Worm (Caenorhabditis elegans) whole organism, young adult: Measurements from ENCODE around the gene F07A11.1.

Source experiments
- B0019.2 ChIP-seq: fragments of 200-800 bp; sonication (Bioruptor generic); conservative IDR thresholded peaks from 2 replicates; pipeline ENCODE4 v1.3.6; 2022; ENCODE audit warnings: missing genetic modification reagents, missing genetic modification characterization, missing compliant biosample characterization
- C17E4.6 ChIP-seq: fragments of 200-800 bp; sonication (Bioruptor generic); IDR thresholded peaks from 2 replicates; pipeline ENCODE4 v1.3.6; 2022; ENCODE audit warnings: missing genetic modification reagents, missing genetic modification characterization, missing compliant biosample characterization
- D2030.7 ChIP-seq: fragments of 200-800 bp; sonication (Bioruptor generic); IDR thresholded peaks from 2 replicates; pipeline ENCODE4 v1.3.6; 2022; ENCODE audit warnings: missing genetic modification reagents, missing genetic modification characterization, missing compliant biosample characterization
- F55B11.4 ChIP-seq: sonication (generic microtip); optimal IDR thresholded peaks from 2 replicates; lab custom pipeline; 2016; ENCODE audit warnings: missing compliant biosample characterization, missing genetic modification characterization, borderline replicate concordance; ENCODE audit not compliant: insufficient read depth
- Y53F4B.3 ChIP-seq: fragments of 200-800 bp; sonication (Bioruptor generic); IDR thresholded peaks from 2 replicates; pipeline ENCODE4 v1.3.6; 2022; ENCODE audit warnings: missing genetic modification reagents, missing genetic modification characterization, missing compliant biosample characterization
- Y67H2A.10 ChIP-seq: fragments of 200-800 bp; sonication (Bioruptor generic); conservative IDR thresholded peaks from 2 replicates; pipeline ENCODE4 v1.3.6; 2022; ENCODE audit warnings: missing genetic modification reagents, missing genetic modification characterization, missing compliant biosample characterization
- Y79H2A.3 ChIP-seq: fragments of 200-800 bp; sonication (Bioruptor generic); conservative IDR thresholded peaks from 2 replicates; pipeline ENCODE4 v1.3.6; 2022; ENCODE audit warnings: missing genetic modification reagents, missing genetic modification characterization, missing compliant biosample characterization
- Y95B8A.8 ChIP-seq: fragments of 200-800 bp; sonication (Bioruptor generic); IDR thresholded peaks from 2 replicates; pipeline ENCODE4 v1.3.6; 2022; ENCODE audit warnings: missing genetic modification reagents, missing genetic modification characterization, missing compliant biosample characterization
- ama-1 ChIP-seq, 3 experiments: fragments of 150-350 bp in 1 of 3; sonication (generic microtip) in 2 of 3; optimal IDR thresholded peaks; 2 replicates each; lab custom pipeline; 2014 to 2018; ENCODE audit warnings: missing biosample characterization in 2 of 3, missing genetic modification characterization in 2 of 3, missing genetic modification reagents in 2 of 3
- cebp-1 ChIP-seq, 2 experiments: fragments of 200-800 bp in 1 of 2; sonication (Bioruptor generic) in 1 of 2; sonication (generic microtip) in 1 of 2; IDR thresholded peaks in 1 of 2; optimal IDR thresholded peaks in 1 of 2; 2 replicates each; pipeline versions ENCODE4 v1.3.6 to Lab custom; 2017 to 2022; ENCODE audit warnings: missing compliant biosample characterization in 2 of 2, missing genetic modification characterization in 2 of 2, mild to moderate bottlenecking in 1 of 2, missing genetic modification reagents in 1 of 2, moderate library complexity in 1 of 2
- ceh-100 ChIP-seq: fragments of 200-800 bp; sonication (Bioruptor generic); IDR thresholded peaks from 2 replicates; pipeline ENCODE4 v1.3.6; 2022; ENCODE audit warnings: missing genetic modification reagents, missing genetic modification characterization, missing compliant biosample characterization
- dox-1 ChIP-seq: fragments of 200-800 bp; sonication (Bioruptor generic); IDR thresholded peaks from 2 replicates; pipeline ENCODE4 v1.3.6; 2022; ENCODE audit warnings: missing genetic modification reagents, missing genetic modification characterization, missing compliant biosample characterization
- dpl-1 ChIP-seq: fragments of 150-350 bp; optimal IDR thresholded peaks from 2 replicates; lab custom pipeline; 2014; ENCODE audit warnings: missing biosample characterization, missing genetic modification reagents, missing genetic modification characterization
- efl-1 ChIP-seq: fragments of 150-350 bp; optimal IDR thresholded peaks from 2 replicates; lab custom pipeline; 2014; ENCODE audit warnings: missing biosample characterization, missing genetic modification reagents, missing genetic modification characterization
- hmg-1.2 ChIP-seq: fragments of 200-800 bp; sonication (Bioruptor generic); IDR thresholded peaks from 2 replicates; pipeline ENCODE4 v1.3.6; 2022; ENCODE audit warnings: missing genetic modification reagents, missing genetic modification characterization, missing compliant biosample characterization
- hmg-20 ChIP-seq: fragments of 200-800 bp; sonication (Bioruptor generic); IDR thresholded peaks from 2 replicates; pipeline ENCODE4 v1.3.6; 2022; ENCODE audit warnings: missing genetic modification reagents, missing genetic modification characterization, missing compliant biosample characterization
- hrde-1 ChIP-seq: sonication (generic microtip); optimal IDR thresholded peaks from 2 replicates; lab custom pipeline; 2016; ENCODE audit warnings: missing genetic modification characterization, mild to moderate bottlenecking, missing compliant biosample characterization, moderate library complexity, missing genotype, missing genetic modification reagents, borderline replicate concordance
- hsf-1 ChIP-seq: fragments of 200-800 bp; sonication (Bioruptor generic); IDR thresholded peaks from 2 replicates; pipeline ENCODE4 v1.3.6; 2022; ENCODE audit warnings: missing genetic modification reagents, missing genetic modification characterization, missing compliant biosample characterization
- let-607 ChIP-seq, 2 experiments: fragments of 200-800 bp in 1 of 2; sonication (Bioruptor generic) in 1 of 2; sonication (generic microtip) in 1 of 2; optimal IDR thresholded peaks; 2 replicates each; lab custom pipeline; 2016 to 2018; ENCODE audit warnings: mild to moderate bottlenecking in 2 of 2, missing compliant biosample characterization in 2 of 2, missing genetic modification characterization in 2 of 2, moderate library complexity in 2 of 2, missing genotype in 1 of 2
- lin-26 ChIP-seq: fragments of 200-800 bp; sonication (Bioruptor generic); IDR thresholded peaks from 2 replicates; pipeline ENCODE4 v1.3.6; 2022; ENCODE audit warnings: missing genetic modification reagents, missing genetic modification characterization, missing compliant biosample characterization
- lin-35 ChIP-seq, 3 experiments: fragments of 150-350 bp in 2 of 3; sonication (generic microtip) in 1 of 3; optimal IDR thresholded peaks; 2 replicates each; lab custom pipeline; 2014 to 2018; ENCODE audit warnings: missing biosample characterization in 3 of 3, missing genetic modification characterization in 3 of 3, missing genetic modification reagents in 3 of 3
- lir-1 ChIP-seq: fragments of 200-800 bp; sonication (Bioruptor generic); conservative IDR thresholded peaks from 2 replicates; pipeline ENCODE4 v1.3.6; 2022; ENCODE audit warnings: missing genetic modification reagents, missing genetic modification characterization, missing compliant biosample characterization
- lsl-1 ChIP-seq: fragments of 200-800 bp; sonication (Bioruptor generic); optimal IDR thresholded peaks from 2 replicates; lab custom pipeline; 2018; ENCODE audit warnings: mild to moderate bottlenecking, missing genetic modification characterization, moderate library complexity, missing compliant biosample characterization
- mcd-1 ChIP-seq: fragments of 200-800 bp; sonication (Bioruptor generic); IDR thresholded peaks from 2 replicates; pipeline ENCODE4 v1.3.6; 2022; ENCODE audit warnings: missing genetic modification reagents, missing genetic modification characterization, missing compliant biosample characterization
- mes-4 ChIP-seq: sonication (generic microtip); optimal IDR thresholded peaks from 2 replicates; lab custom pipeline; 2016; ENCODE audit warnings: missing genotype, missing genetic modification characterization, missing compliant biosample characterization
- nfyb-1 ChIP-seq: fragments of 200-800 bp; sonication (Bioruptor generic); IDR thresholded peaks from 2 replicates; pipeline ENCODE4 v1.3.6; 2022; ENCODE audit warnings: missing genetic modification reagents, missing genetic modification characterization, missing compliant biosample characterization
- rcor-1 ChIP-seq: fragments of 200-800 bp; sonication (Bioruptor generic); IDR thresholded peaks from 2 replicates; pipeline ENCODE4 v1.3.6; 2022; ENCODE audit warnings: missing genetic modification reagents, missing genetic modification characterization, missing compliant biosample characterization
- repo-1 ChIP-seq: sonication (generic microtip); optimal IDR thresholded peaks from 2 replicates; lab custom pipeline; 2017; ENCODE audit warnings: mild to moderate bottlenecking, missing genetic modification characterization, missing compliant biosample characterization
- snpc-1.3 ChIP-seq: sonication (generic microtip); optimal IDR thresholded peaks from 2 replicates; lab custom pipeline; 2017; ENCODE audit warnings: missing genetic modification characterization, mild to moderate bottlenecking, missing compliant biosample characterization, antibody characterized with exemption, moderate library complexity, missing genotype, missing genetic modification reagents; ENCODE audit not compliant: insufficient read depth
- snpc-3.4 ChIP-seq: sonication (generic microtip); optimal IDR thresholded peaks from 2 replicates; lab custom pipeline; 2017; ENCODE audit warnings: missing genetic modification characterization, mild to moderate bottlenecking, missing compliant biosample characterization, antibody characterized with exemption, moderate library complexity, missing genotype, missing genetic modification reagents
- tlf-1 ChIP-seq: fragments of 200-800 bp; sonication (Bioruptor generic); optimal IDR thresholded peaks from 2 replicates; lab custom pipeline; 2018; ENCODE audit warnings: mild to moderate bottlenecking, missing genetic modification characterization, missing compliant biosample characterization
- xnd-1 ChIP-seq: sonication (generic microtip); optimal IDR thresholded peaks from 2 replicates; lab custom pipeline; 2016; ENCODE audit warnings: missing genotype, missing genetic modification reagents, missing genetic modification characterization, missing compliant biosample characterization
- zfh-2 ChIP-seq: fragments of 200-800 bp; sonication (Bioruptor generic); conservative IDR thresholded peaks from 2 replicates; pipeline ENCODE4 v1.3.6; 2022; ENCODE audit warnings: missing genetic modification reagents, missing genetic modification characterization, missing compliant biosample characterization
- ztf-18 ChIP-seq: sonication (generic microtip); optimal IDR thresholded peaks from 2 replicates; lab custom pipeline; 2016; ENCODE audit warnings: missing genotype, mild to moderate bottlenecking, missing genetic modification characterization, missing compliant biosample characterization

F07A11.1 gene

DNA sequence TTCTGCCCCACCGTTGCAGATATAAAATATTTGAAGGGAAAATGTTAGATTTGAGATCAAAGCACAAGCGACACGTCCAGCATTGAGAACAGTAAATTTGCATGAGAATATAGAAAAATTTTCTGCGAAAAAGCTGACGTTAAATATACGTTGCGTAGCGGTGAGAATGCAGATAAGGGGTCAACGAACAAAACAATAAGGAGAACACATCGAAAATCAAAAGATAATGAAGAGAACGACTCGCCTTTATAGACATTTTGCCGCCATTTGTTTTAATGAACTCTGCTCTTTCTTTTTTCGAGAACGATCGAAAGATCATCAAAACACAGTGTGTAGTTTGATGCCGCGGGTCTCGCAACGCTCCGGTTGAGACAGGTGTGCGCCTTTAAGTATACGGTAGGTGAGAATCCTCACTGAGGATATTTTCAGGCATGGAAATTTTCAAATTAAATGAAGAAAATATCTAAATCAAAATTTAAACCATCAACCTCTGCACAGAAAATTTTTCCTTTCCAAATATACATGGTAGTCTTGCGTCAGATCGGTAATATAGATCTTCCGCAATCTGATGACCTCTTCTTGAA lies 4.3 kb upstream of the F07A11.1 start (continued):
- no peak for TF ChIP-seq ama-1 (optimal IDR thresholded peaks at IDR 0.05; lab: Kevin White, UChicago)
- peak in 1 of 2 experiments; percentile 22 for TF ChIP-seq ama-1 (GFP tag; optimal IDR thresholded peaks at IDR 0.05; lab: Kevin White, UChicago)
- TF ChIP-seq dpl-1 (GFP tag; lab: Kevin White, UChicago), result peak; percentile 40
- TF ChIP-seq tlf-1 (GFP tag; lab: Kevin White, UChicago), result peak; percentile 65
- TF ChIP-seq dox-1, result peak; percentile 70
- TF ChIP-seq Y53F4B.3, result no peak
- TF ChIP-seq hrde-1, result peak; percentile 62
- TF ChIP-seq repo-1, result peak; percentile 37
- TF ChIP-seq lsl-1 (GFP tag; lab: Kevin White, UChicago), result peak; percentile 89
- TF ChIP-seq ceh-100, result peak; percentile 52; the same call in 1 of the 2 replicates
- TF ChIP-seq cebp-1 (GFP tag; IDR thresholded peaks at IDR 0.05; lab: Robert Waterston, UW), result no peak
- TF ChIP-seq cebp-1 (tag; optimal IDR thresholded peaks at IDR 0.05; lab: Kevin White, UChicago), result peak; percentile 28
- TF ChIP-seq mes-4 (tag; lab: Kevin White, UChicago), result no peak
- TF ChIP-seq rcor-1 (GFP tag; lab: Robert Waterston, UW), result peak; percentile 33; the same call in 1 of the 2 replicates
- peak; percentile 32 for TF ChIP-seq ztf-18 (tag; lab: Kevin White, UChicago)
- peak; percentile 82 for TF ChIP-seq efl-1
- TF ChIP-seq snpc-1.3 (tag; lab: Kevin White, UChicago), result peak; percentile 7
- TF ChIP-seq mcd-1, result peak; percentile 57; the same call in 1 of the 2 replicates
- TF ChIP-seq snpc-3.4 (tag; lab: Kevin White, UChicago), result peak; percentile 75
- TF ChIP-seq hsf-1 (GFP tag; lab: Robert Waterston, UW), result peak; percentile 92
- TF ChIP-seq lin-35 (GFP tag; optimal IDR thresholded peaks at IDR 0.05; lab: Kevin White, UChicago), result peak in 1 of 3 experiments; percentile 9
- TF ChIP-seq D2030.7 (GFP tag; lab: Robert Waterston, UW), result peak; percentile 76
- no peak; the same call in 1 of the 2 replicates for TF ChIP-seq hmg-1.2
- TF ChIP-seq Y95B8A.8 (GFP tag; lab: Robert Waterston, UW), result no peak
- TF ChIP-seq B0019.2 (GFP tag; lab: Robert Waterston, UW), result no peak
- peak; percentile 54; the same call in 1 of the 2 replicates for TF ChIP-seq hmg-20 (GFP tag; lab: Robert Waterston, UW)
- TF ChIP-seq Y79H2A.3 (GFP tag; lab: Robert Waterston, UW), result 0 out of 2 replicates have a peak, but pooled peaks have one; percentile 59
- no peak for TF ChIP-seq F55B11.4 (tag; lab: Kevin White, UChicago)
- TF ChIP-seq lin-26 (GFP tag; lab: Robert Waterston, UW), result 0 out of 2 replicates have a peak, but pooled peaks have one; percentile 36
- peak; percentile 75 for TF ChIP-seq xnd-1
- TF ChIP-seq, all 124 proteins: peak for 40

DNA sequence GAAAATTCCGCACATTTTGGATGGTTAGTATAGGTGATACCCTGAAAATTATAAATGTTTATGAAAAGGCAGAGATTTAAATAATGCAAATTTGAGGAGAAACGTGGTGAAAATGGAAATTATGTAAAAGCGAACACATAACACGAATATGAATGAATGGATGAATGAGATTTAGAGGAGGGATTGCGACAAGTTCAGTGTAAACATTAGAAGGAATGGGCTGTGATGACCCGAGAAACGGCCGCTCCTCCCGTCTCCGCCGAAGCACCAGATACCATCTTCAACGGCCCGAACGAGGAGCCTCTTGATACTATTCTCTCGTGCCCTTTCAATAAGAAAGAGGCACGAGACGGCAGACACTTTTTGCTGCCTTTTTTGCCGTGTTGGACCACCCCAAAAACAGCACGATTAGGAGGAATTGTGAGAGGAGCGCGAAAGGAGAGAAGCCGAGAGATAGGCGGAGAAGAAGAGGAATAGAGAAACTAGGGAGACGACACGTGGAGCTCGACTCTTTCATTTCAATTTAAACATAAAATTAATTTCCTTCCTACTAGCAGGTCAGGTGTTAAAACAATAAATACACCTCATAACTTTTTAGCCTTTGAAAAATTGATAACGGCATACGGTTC lies 3.6 kb upstream of the F07A11.1 start, which contains the start of gene gfat-1:
TSS of gene gfat-1 (minus strand) at position 51 of the 629 bp plus-strand sequence.
- TF ChIP-seq zfh-2 (GFP tag; lab: Robert Waterston, UW), result peak; percentile 41; the same call in 1 of the 2 replicates
- peak; percentile 32 to 52 for TF ChIP-seq let-607 (tag; optimal IDR thresholded peaks at IDR 0.05; lab: Kevin White, UChicago)
- no peak for TF ChIP-seq Y67H2A.10 (GFP tag; lab: Robert Waterston, UW)
- no peak for TF ChIP-seq lir-1 (GFP tag; lab: Robert Waterston, UW)
- 0 out of 2 replicates have a peak, but pooled peaks have one; percentile 45 for TF ChIP-seq C17E4.6 (GFP tag; lab: Robert Waterston, UW)
- peak; percentile 39 for TF ChIP-seq mcd-1
- TF ChIP-seq nfyb-1 (GFP tag; lab: Robert Waterston, UW), result no peak
- peak; percentile 45; the same call in 1 of the 2 replicates for TF ChIP-seq hmg-1.2
